Worm (Caenorhabditis elegans) whole organism, young adult: Measurements from ENCODE around the gene C48B4.7.
A peak's percentile ranks its signal among the peaks of the same experiment; 100 is the strongest.

Experiments
- F33H1.4 ChIP-seq: fragments of 200-800 bp; sonication (Bioruptor generic); IDR thresholded peaks from 2 replicates; pipeline ENCODE4 v1.3.6; 2022; ENCODE audit warnings: missing genetic modification reagents, missing genetic modification characterization, missing compliant biosample characterization
- F37B4.10 ChIP-seq: fragments of 200-800 bp; sonication (Bioruptor generic); IDR thresholded peaks from 2 replicates; pipeline ENCODE4 v1.3.6; 2022; ENCODE audit warnings: missing genetic modification characterization, missing compliant biosample characterization
- cebp-1 ChIP-seq, 2 experiments: fragments of 200-800 bp in 1 of 2; sonication (Bioruptor generic) in 1 of 2; sonication (generic microtip) in 1 of 2; IDR thresholded peaks in 1 of 2; optimal IDR thresholded peaks in 1 of 2; 2 replicates each; pipeline versions ENCODE4 v1.3.6 to Lab custom; 2017 to 2022; ENCODE audit warnings: missing compliant biosample characterization in 2 of 2, missing genetic modification characterization in 2 of 2, mild to moderate bottlenecking in 1 of 2, missing genetic modification reagents in 1 of 2, moderate library complexity in 1 of 2
- dpl-1 ChIP-seq: fragments of 150-350 bp; optimal IDR thresholded peaks from 2 replicates; lab custom pipeline; 2014; ENCODE audit warnings: missing biosample characterization, missing genetic modification reagents, missing genetic modification characterization
- lir-1 ChIP-seq: fragments of 200-800 bp; sonication (Bioruptor generic); conservative IDR thresholded peaks from 2 replicates; pipeline ENCODE4 v1.3.6; 2022; ENCODE audit warnings: missing genetic modification reagents, missing genetic modification characterization, missing compliant biosample characterization
- lsl-1 ChIP-seq: fragments of 200-800 bp; sonication (Bioruptor generic); optimal IDR thresholded peaks from 2 replicates; lab custom pipeline; 2018; ENCODE audit warnings: mild to moderate bottlenecking, missing genetic modification characterization, moderate library complexity, missing compliant biosample characterization
- madf-6 ChIP-seq: fragments of 200-800 bp; sonication (Bioruptor generic); IDR thresholded peaks from 2 replicates; pipeline ENCODE4 v1.3.6; 2022; ENCODE audit warnings: missing genetic modification reagents, missing genetic modification characterization, missing compliant biosample characterization
- xnd-1 ChIP-seq: sonication (generic microtip); optimal IDR thresholded peaks from 2 replicates; lab custom pipeline; 2016; ENCODE audit warnings: missing genotype, missing genetic modification reagents, missing genetic modification characterization, missing compliant biosample characterization

DNA sequence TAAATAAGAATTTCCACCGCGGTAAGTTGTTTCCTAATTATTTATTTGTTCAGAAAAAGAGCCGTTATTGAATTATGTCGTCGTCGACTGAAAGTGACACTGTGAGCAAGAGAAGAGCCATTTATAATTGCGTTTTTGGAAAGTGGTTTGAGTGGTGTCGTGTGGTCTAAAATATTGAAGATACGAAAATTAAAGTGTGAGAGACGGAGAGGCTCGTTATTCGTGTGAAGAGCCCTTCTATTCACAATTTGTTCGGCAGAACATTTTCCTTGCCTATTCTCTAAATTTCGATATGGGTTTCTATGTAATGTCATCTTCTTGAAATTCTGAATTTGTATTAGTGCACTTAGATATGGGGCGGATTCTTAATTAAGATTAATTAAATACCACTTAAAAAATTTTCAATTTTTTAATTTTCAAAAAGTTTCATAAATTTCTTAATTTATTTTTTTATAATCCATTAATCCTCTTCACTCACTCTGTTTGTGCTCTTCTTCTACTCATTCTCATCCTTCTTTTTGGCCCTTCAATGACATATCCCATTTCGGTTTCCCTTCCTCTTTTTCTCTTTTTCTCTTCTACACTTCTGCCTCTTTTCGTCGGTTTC is 49.4 kb downstream of the C48B4.7 start:
- TF ChIP-seq lir-1 (no peak), dpl-1 (GFP tag; lab: Kevin White, UChicago) (no peak), lsl-1 (GFP tag; lab: Kevin White, UChicago) (no peak), xnd-1 (tag; lab: Kevin White, UChicago) (peak; percentile 9), cebp-1 (GFP tag; IDR thresholded peaks at IDR 0.05; lab: Robert Waterston, UW) (no peak), cebp-1 (tag; optimal IDR thresholded peaks at IDR 0.05; lab: Kevin White, UChicago) (peak; percentile 45), F37B4.10 (0 out of 2 replicates have a peak, but pooled peaks have one; percentile 54), madf-6 (GFP tag; lab: Robert Waterston, UW) (peak; percentile 49), F33H1.4 (GFP tag; lab: Robert Waterston, UW) (peak; percentile 23; the same call in 1 of the 2 replicates)
